Worm (Caenorhabditis elegans) whole organism, L3 larva: ENCODE measurements around the gene srr-1.

Experiments used
- ceh-82 ChIP-seq: fragments of 150-350 bp; optimal IDR thresholded peaks from 2 replicates; lab custom pipeline; 2014; ENCODE audit warnings: missing biosample characterization, missing genetic modification characterization
- ceh-9 ChIP-seq: sonication (generic microtip); optimal IDR thresholded peaks from 2 replicates; lab custom pipeline; 2018; ENCODE audit warnings: missing biosample characterization, missing genetic modification characterization
- nhr-12 ChIP-seq: fragments of 150-350 bp; optimal IDR thresholded peaks from 2 replicates; lab custom pipeline; 2014; ENCODE audit warnings: missing biosample characterization, missing genetic modification characterization
- nhr-28 ChIP-seq: fragments of 150-350 bp; optimal IDR thresholded peaks from 2 replicates; lab custom pipeline; 2014; ENCODE audit warnings: missing biosample characterization, missing genetic modification characterization
- nhr-67 ChIP-seq: fragments of 150-350 bp; optimal IDR thresholded peaks from 2 replicates; lab custom pipeline; 2014; ENCODE audit warnings: missing biosample characterization, missing genetic modification characterization
- sea-2 ChIP-seq: fragments of 150-350 bp; sonication (generic microtip); optimal IDR thresholded peaks from 4 replicates; lab custom pipeline; 2014; ENCODE audit warnings: missing biosample characterization, missing genetic modification reagents, missing genetic modification characterization
- tbx-2 ChIP-seq: sonication (generic microtip); optimal IDR thresholded peaks from 2 replicates; lab custom pipeline; 2016; ENCODE audit warnings: mild to moderate bottlenecking, missing genetic modification characterization, missing compliant biosample characterization
- ztf-11 ChIP-seq: fragments of 150-350 bp; optimal IDR thresholded peaks from 2 replicates; lab custom pipeline; 2014; ENCODE audit warnings: missing biosample characterization, missing genetic modification characterization
- ztf-4 ChIP-seq: fragments of 150-350 bp; optimal IDR thresholded peaks from 2 replicates; lab custom pipeline; 2014; ENCODE audit warnings: missing biosample characterization, missing genetic modification characterization

DNA sequence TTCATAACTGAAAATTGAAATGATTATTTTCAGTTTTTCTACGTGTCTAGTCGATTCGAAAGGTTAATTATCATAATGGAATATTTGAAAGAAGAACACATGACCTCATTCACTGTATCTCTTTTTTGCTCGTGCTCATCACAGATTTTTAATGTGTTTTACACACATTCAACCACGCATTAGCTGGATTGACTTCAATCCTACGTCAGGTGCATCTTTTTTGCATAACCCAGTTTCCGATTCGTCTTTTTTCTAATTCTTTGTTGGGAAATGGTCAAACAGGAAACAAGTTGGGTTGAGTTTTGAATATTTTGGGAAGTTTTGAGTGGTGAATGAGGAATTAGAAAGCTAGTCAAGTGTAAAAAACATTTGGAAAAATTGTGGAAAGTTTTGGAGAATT lies 16.7 kb upstream of the srr-1 start:
- TF ChIP-seq ceh-82 (tag; lab: Kevin White, UChicago), result no peak
- no peak for TF ChIP-seq nhr-12
- no peak for TF ChIP-seq ztf-4 (tag; lab: Kevin White, UChicago)
- no peak for TF ChIP-seq nhr-28 (tag; lab: Kevin White, UChicago)
- no peak for TF ChIP-seq nhr-67 (tag; lab: Kevin White, UChicago)
- no peak for TF ChIP-seq tbx-2 (tag; lab: Kevin White, UChicago)
- no peak for TF ChIP-seq ztf-11 (tag; lab: Kevin White, UChicago)
- TF ChIP-seq ceh-9, result no peak
- TF ChIP-seq sea-2 (GFP tag; lab: Kevin White, UChicago), result no peak
